Worm (Caenorhabditis elegans) whole organism, L3 larva: ENCODE measurements around the gene Y49E10.10.

Experiments used
- ZK546.5 ChIP-seq: sonication (generic microtip); optimal IDR thresholded peaks from 2 replicates; lab custom pipeline; 2017; ENCODE audit warnings: missing biosample characterization, missing genetic modification characterization
- ceh-82 ChIP-seq: fragments of 150-350 bp; optimal IDR thresholded peaks from 2 replicates; lab custom pipeline; 2014; ENCODE audit warnings: missing biosample characterization, missing genetic modification characterization
- egl-5 ChIP-seq: fragments of 150-350 bp; optimal IDR thresholded peaks from 2 replicates; lab custom pipeline; 2017; ENCODE audit warnings: missing biosample characterization, missing genetic modification reagents, missing genetic modification characterization, inconsistent platforms
- elt-2 ChIP-seq: sonication (generic microtip); optimal IDR thresholded peaks from 2 replicates; lab custom pipeline; 2016; ENCODE audit warnings: missing genetic modification reagents, mild to moderate bottlenecking, missing genetic modification characterization, missing compliant biosample characterization
- fos-1 ChIP-seq: fragments of 150-350 bp; optimal IDR thresholded peaks from 2 replicates; lab custom pipeline; 2014; ENCODE audit warnings: missing biosample characterization, missing genetic modification characterization
- nhr-237 ChIP-seq: fragments of 150-350 bp; optimal IDR thresholded peaks from 2 replicates; lab custom pipeline; 2014; ENCODE audit warnings: missing biosample characterization, missing genetic modification characterization
- nhr-25 ChIP-seq: sonication (generic microtip); optimal IDR thresholded peaks from 2 replicates; lab custom pipeline; 2017; ENCODE audit warnings: missing biosample characterization, missing genetic modification characterization
- nhr-67 ChIP-seq: fragments of 150-350 bp; optimal IDR thresholded peaks from 2 replicates; lab custom pipeline; 2014; ENCODE audit warnings: missing biosample characterization, missing genetic modification characterization
- pqm-1 ChIP-seq: fragments of 150-350 bp; optimal IDR thresholded peaks from 2 replicates; lab custom pipeline; 2017; ENCODE audit warnings: missing biosample characterization, missing genetic modification characterization, inconsistent platforms
- skn-1 ChIP-seq: fragments of 150-350 bp; optimal IDR thresholded peaks from 2 replicates; lab custom pipeline; 2014; ENCODE audit warnings: missing biosample characterization, missing genetic modification characterization
- tbx-2 ChIP-seq: sonication (generic microtip); optimal IDR thresholded peaks from 2 replicates; lab custom pipeline; 2016; ENCODE audit warnings: mild to moderate bottlenecking, missing genetic modification characterization, missing compliant biosample characterization

DNA sequence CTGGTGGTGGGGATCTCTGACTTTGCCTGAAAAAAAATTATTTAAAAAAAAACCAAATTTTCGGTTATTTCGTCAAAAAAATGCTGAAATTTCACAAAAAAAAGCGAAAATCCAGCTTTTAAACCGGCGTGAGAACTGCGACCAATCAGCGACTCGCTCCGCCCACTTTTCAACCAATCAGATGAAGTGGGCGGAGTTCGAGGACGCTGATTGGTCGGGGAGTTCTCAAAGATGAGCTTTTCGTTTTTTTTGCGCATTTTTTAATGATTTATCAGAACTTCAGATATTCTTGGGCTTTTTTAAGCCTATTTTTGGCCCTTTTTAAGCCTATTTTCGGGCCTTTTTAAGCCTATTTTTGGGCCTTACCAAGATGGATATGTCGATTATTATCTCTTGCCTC is 25.0 kb downstream of the Y49E10.10 start:
- TF ChIP-seq fos-1 (tag; lab: Kevin White, UChicago) (no peak), elt-2 (tag; lab: Kevin White, UChicago) (no peak), egl-5 (tag; lab: Kevin White, UChicago) (no peak), skn-1 (tag; lab: Kevin White, UChicago) (no peak), nhr-25 (no peak), ZK546.5 (tag; lab: Kevin White, UChicago) (no peak), ceh-82 (tag; lab: Kevin White, UChicago) (no peak), tbx-2 (tag; lab: Kevin White, UChicago) (no peak), pqm-1 (tag; lab: Kevin White, UChicago) (no peak), nhr-237 (tag; lab: Kevin White, UChicago) (no peak), nhr-67 (no peak)
